Fruit fly (Drosophila melanogaster) whole organism, adult: ENCODE results near the gene hoe1.

ENCODE experiments used
- CG11617 ChIP-seq: fragments of 200-800 bp; sonication (Bioruptor generic); optimal IDR thresholded peaks from 2 replicates; lab custom pipeline; 2017; ENCODE audit warnings: mild to moderate bottlenecking, missing biosample characterization, missing genetic modification reagents, missing genetic modification characterization
- CG7045 ChIP-seq: fragments of 200-800 bp; sonication (Bioruptor generic); optimal IDR thresholded peaks from 2 replicates; lab custom pipeline; 2017; ENCODE audit warnings: missing biosample characterization, mild to moderate bottlenecking, missing genetic modification characterization
- Crg-1 ChIP-seq: fragments of 200-800 bp; sonication (Bioruptor generic); optimal IDR thresholded peaks from 2 replicates; lab custom pipeline; 2016; ENCODE audit warnings: missing biosample characterization, missing genetic modification characterization
- Hr96 ChIP-seq: fragments of 200-800 bp; sonication (Bioruptor generic); optimal IDR thresholded peaks from 2 replicates; lab custom pipeline; 2016; ENCODE audit warnings: missing biosample characterization, missing genetic modification characterization
- bab1 ChIP-seq: fragments of 200-800 bp; sonication (Bioruptor generic); optimal IDR thresholded peaks from 3 replicates; lab custom pipeline; 2019; ENCODE audit warnings: missing biosample characterization, mild to moderate bottlenecking, missing genetic modification characterization, moderate library complexity
- cnc ChIP-seq, 2 experiments: fragments of >200 bp; optimal IDR thresholded peaks; 2 replicates each; lab custom pipeline; 2017
- kay ChIP-seq: fragments of 200-800 bp; sonication (Bioruptor generic); peaks from one replicate; lab custom pipeline; 2016; ENCODE audit warnings: missing biosample characterization, missing genetic modification characterization, borderline replicate concordance
- pad ChIP-seq: fragments of 200-800 bp; sonication (Bioruptor generic); optimal IDR thresholded peaks from 3 replicates; lab custom pipeline; 2017; ENCODE audit warnings: missing biosample characterization, missing genetic modification characterization, mild to moderate bottlenecking, moderate library complexity, missing genetic modification reagents

- TF ChIP-seq CG11617 (GFP tag; lab: Kevin White, UChicago): no peak
- TF ChIP-seq CG7045 (GFP tag; lab: Kevin White, UChicago): no peak
- no peak for TF ChIP-seq Hr96
- TF ChIP-seq kay: no peak
- TF ChIP-seq Crg-1 (GFP tag; lab: Kevin White, UChicago): no peak
- TF ChIP-seq cnc (optimal IDR thresholded peaks at IDR 0.05; lab: Kevin White, UChicago): no peak
- TF ChIP-seq bab1 (GFP tag; lab: Kevin White, UChicago): no peak
- no peak for TF ChIP-seq pad (GFP tag; lab: Kevin White, UChicago)
Observed at dm6 chr2L:4968767-4969166, 36.6 kb upstream of the hoe1 start, which contains the start of the genes Scox and Polr1C.
